Fruit fly (Drosophila melanogaster) whole organism, wandering third instar larva: ENCODE results near the gene MCTS1.
A peak's percentile ranks its signal among the peaks of the same experiment; 100 is the strongest.

Source experiments
- Abd-B ChIP-seq: fragments of >200 bp; optimal IDR thresholded peaks from 2 replicates; lab custom pipeline; 2017; ENCODE audit warnings: missing biosample characterization, missing genetic modification characterization
- CG32264 ChIP-seq: fragments of 200-800 bp; sonication (Bioruptor generic); optimal IDR thresholded peaks from 2 replicates; lab custom pipeline; 2016; ENCODE audit warnings: missing biosample characterization, missing genetic modification characterization
- CG9705 ChIP-seq: fragments of 200-800 bp; sonication (Bioruptor generic); optimal IDR thresholded peaks from 2 replicates; lab custom pipeline; 2018; ENCODE audit warnings: missing biosample characterization, mild to moderate bottlenecking, missing genetic modification characterization
- CrebA ChIP-seq: fragments of 200-800 bp; sonication (Bioruptor generic); optimal IDR thresholded peaks from 2 replicates; lab custom pipeline; 2016; ENCODE audit warnings: missing biosample characterization, mild to moderate bottlenecking, missing genetic modification characterization, borderline replicate concordance
- Dfd ChIP-seq: fragments of >200 bp; optimal IDR thresholded peaks from 2 replicates; lab custom pipeline; 2017; ENCODE audit warnings: missing biosample characterization, missing genetic modification characterization
- Dif ChIP-seq: fragments of 200-275, 200-300 bp; sonication (Bioruptor generic); optimal IDR thresholded peaks from 2 replicates; lab custom pipeline; 2018; ENCODE audit warnings: missing biosample characterization, missing genetic modification characterization; ENCODE audit not compliant: partially characterized antibody
- GATAd ChIP-seq: sonication (Bioruptor generic); optimal IDR thresholded peaks from 2 replicates; lab custom pipeline; 2016; ENCODE audit warnings: missing biosample characterization, missing genetic modification characterization
- HLH106 ChIP-seq: fragments of 200-800 bp; optimal IDR thresholded peaks from 3 replicates; lab custom pipeline; 2019; ENCODE audit warnings: missing biosample characterization, mild to moderate bottlenecking, missing genetic modification characterization, moderate library complexity
- Hnf4 ChIP-seq: fragments of 200-800 bp; sonication (Bioruptor generic); optimal IDR thresholded peaks from 2 replicates; lab custom pipeline; 2016; ENCODE audit warnings: missing biosample characterization, mild to moderate bottlenecking, missing genetic modification characterization
- Hr78 ChIP-seq: fragments of >200 bp; optimal IDR thresholded peaks from 2 replicates; lab custom pipeline; 2017; ENCODE audit warnings: missing biosample characterization, missing genetic modification characterization
- Hr83 ChIP-seq: fragments of 200-300 bp; sonication (Bioruptor generic); optimal IDR thresholded peaks from 2 replicates; lab custom pipeline; 2016; ENCODE audit warnings: missing biosample characterization, mild to moderate bottlenecking, missing genetic modification characterization, moderate library complexity; ENCODE audit not compliant: poor library complexity, severe bottlenecking
- Jra ChIP-seq: sonication (Bioruptor generic); optimal IDR thresholded peaks from 2 replicates; lab custom pipeline; 2016; ENCODE audit warnings: missing biosample characterization, missing genetic modification characterization
- Mio ChIP-seq: sonication (Bioruptor generic); optimal IDR thresholded peaks from 2 replicates; lab custom pipeline; 2016; ENCODE audit warnings: missing biosample characterization, missing genetic modification characterization
- Myc ChIP-seq: fragments of >200 bp; optimal IDR thresholded peaks from 2 replicates; lab custom pipeline; 2017
- N ChIP-seq: fragments of >200 bp; optimal IDR thresholded peaks from 2 replicates; lab custom pipeline; 2018; ENCODE audit warnings: missing biosample characterization, missing external identifiers, missing genetic modification characterization
- OdsH ChIP-seq: fragments of 200-800 bp; sonication (Bioruptor generic); optimal IDR thresholded peaks from 2 replicates; lab custom pipeline; 2016; ENCODE audit warnings: missing biosample characterization, mild to moderate bottlenecking, missing genetic modification characterization
- Rel ChIP-seq, 2 experiments: fragments of 200-800 bp; sonication (Bioruptor generic) in 1 of 2; optimal IDR thresholded peaks; 2 replicates in 1 of 2; 3 replicates in 1 of 2; lab custom pipeline; 2016 to 2019; ENCODE audit warnings: mild to moderate bottlenecking in 2 of 2, missing biosample characterization in 2 of 2, missing genetic modification characterization in 2 of 2, moderate library complexity in 1 of 2
- Sp1 ChIP-seq: fragments of 200-800 bp; sonication (Bioruptor generic); optimal IDR thresholded peaks from 3 replicates; lab custom pipeline; 2019; ENCODE audit warnings: missing biosample characterization, mild to moderate bottlenecking, missing genetic modification characterization, moderate library complexity
- Vsx2 ChIP-seq: fragments of 200-300, 225-300 bp; sonication (Bioruptor generic); optimal IDR thresholded peaks from 2 replicates; lab custom pipeline; 2018; ENCODE audit warnings: missing biosample characterization, missing genetic modification characterization; ENCODE audit not compliant: partially characterized antibody
- br ChIP-seq: fragments of 200-800 bp; sonication (Bioruptor generic); optimal IDR thresholded peaks from 2 replicates; lab custom pipeline; 2016; ENCODE audit warnings: missing biosample characterization, missing genetic modification characterization
- brk ChIP-seq: fragments of 200-800 bp; sonication (Bioruptor generic); optimal IDR thresholded peaks from 2 replicates; lab custom pipeline; 2016; ENCODE audit warnings: missing biosample characterization, mild to moderate bottlenecking, missing genetic modification characterization
- dl ChIP-seq, 2 experiments: fragments of 175-275, 200-275 bp in 1 of 2; fragments of 200-275 bp in 1 of 2; sonication (Bioruptor generic); optimal IDR thresholded peaks; lab custom pipeline; 2018; ENCODE audit warnings: mild to moderate bottlenecking in 2 of 2, missing biosample characterization in 2 of 2, missing genetic modification characterization in 2 of 2, moderate library complexity in 2 of 2; ENCODE audit not compliant: partially characterized antibody in 2 of 2, insufficient read depth in 1 of 2
- dmrt93B ChIP-seq: fragments of 200-800 bp; sonication (Bioruptor generic); optimal IDR thresholded peaks from 2 replicates; lab custom pipeline; 2018; ENCODE audit warnings: missing biosample characterization, mild to moderate bottlenecking, missing genetic modification characterization
- dsf ChIP-seq: sonication (Bioruptor generic); optimal IDR thresholded peaks from 2 replicates; lab custom pipeline; 2016; ENCODE audit warnings: missing biosample characterization, missing genetic modification characterization, borderline replicate concordance
- ey ChIP-seq: fragments of 200-800 bp; sonication (Bioruptor generic); optimal IDR thresholded peaks from 2 replicates; lab custom pipeline; 2016; ENCODE audit warnings: missing biosample characterization, missing genetic modification characterization
- foxo ChIP-seq, 2 experiments: fragments of 200-800 bp; sonication (Bioruptor generic); optimal IDR thresholded peaks; 2 replicates in 1 of 2; 3 replicates in 1 of 2; lab custom pipeline; 2016 to 2017; ENCODE audit warnings: missing biosample characterization in 2 of 2, missing genetic modification characterization in 2 of 2
- fru ChIP-seq: fragments of 200-800 bp; sonication (Bioruptor generic); optimal IDR thresholded peaks from 3 replicates; lab custom pipeline; 2016; ENCODE audit warnings: missing biosample characterization, mild to moderate bottlenecking, missing genetic modification characterization
- h ChIP-seq: fragments of 200-800 bp; sonication (Bioruptor generic); optimal IDR thresholded peaks from 3 replicates; lab custom pipeline; 2016; ENCODE audit warnings: missing biosample characterization, mild to moderate bottlenecking, missing genetic modification characterization
- jim ChIP-seq: fragments of 175-275, 200-325 bp; sonication (Bioruptor generic); optimal IDR thresholded peaks from 2 replicates; lab custom pipeline; 2016; ENCODE audit warnings: missing biosample characterization, mild to moderate bottlenecking, missing genetic modification characterization
- lola ChIP-seq: fragments of >200 bp; optimal IDR thresholded peaks from 2 replicates; lab custom pipeline; 2017; ENCODE audit warnings: missing biosample characterization, missing genetic modification characterization
- pan ChIP-seq: fragments of >200 bp; optimal IDR thresholded peaks from 2 replicates; lab custom pipeline; 2017
- psq ChIP-seq: fragments of 200-800 bp; sonication (Bioruptor generic); optimal IDR thresholded peaks from 3 replicates; lab custom pipeline; 2017; ENCODE audit warnings: missing biosample characterization, mild to moderate bottlenecking, missing genetic modification characterization, moderate library complexity
- rgr ChIP-seq: fragments of 200-800 bp; sonication (Bioruptor generic); optimal IDR thresholded peaks from 3 replicates; lab custom pipeline; 2016; ENCODE audit warnings: missing biosample characterization, mild to moderate bottlenecking, missing genetic modification characterization
- sage ChIP-seq: fragments of 200-800 bp; sonication (Bioruptor generic); optimal IDR thresholded peaks from 2 replicates; lab custom pipeline; 2016; ENCODE audit warnings: missing biosample characterization, mild to moderate bottlenecking, missing genetic modification characterization
- sv ChIP-seq: fragments of 200-800 bp; sonication (Bioruptor generic); optimal IDR thresholded peaks from 3 replicates; lab custom pipeline; 2016; ENCODE audit warnings: missing biosample characterization, missing genetic modification characterization
- tai ChIP-seq: sonication (Bioruptor generic); optimal IDR thresholded peaks from 2 replicates; lab custom pipeline; 2016; ENCODE audit warnings: missing biosample characterization, missing genetic modification characterization
- usp ChIP-seq: fragments of >200 bp; optimal IDR thresholded peaks from 2 replicates; lab custom pipeline; 2017; ENCODE audit warnings: missing biosample characterization, missing genetic modification characterization
- woc ChIP-seq: sonication (Bioruptor generic); optimal IDR thresholded peaks from 2 replicates; lab custom pipeline; 2016; ENCODE audit warnings: missing biosample characterization, mild to moderate bottlenecking, missing genetic modification characterization

The MCTS1 gene

dm6 chrX:6021414-6021813, 16.3 kb upstream of the MCTS1 start:
- TF ChIP-seq pan (lab: Kevin White, UChicago) (no peak), Hr78 (GFP tag; lab: Kevin White, UChicago) (no peak), Myc (lab: Kevin White, UChicago) (no peak), Dif (GFP tag; lab: Kevin White, UChicago) (no peak), CG9705 (GFP tag; lab: Kevin White, UChicago) (no peak), CrebA (GFP tag; lab: Kevin White, UChicago) (no peak), woc (GFP tag; lab: Kevin White, UChicago) (peak; percentile 59), tai (GFP tag; lab: Kevin White, UChicago) (peak; percentile 56), Hr83 (GFP tag; lab: Kevin White, UChicago) (no peak), Sp1 (GFP tag; lab: Kevin White, UChicago) (peak; percentile 43), Dfd (no peak), foxo (GFP tag; optimal IDR thresholded peaks at IDR 0.05; lab: Kevin White, UChicago) (peak in 1 of 2 experiments; percentile 58), Jra (GFP tag; lab: Kevin White, UChicago) (peak; percentile 31), fru (peak; percentile 71), Rel (GFP tag; optimal IDR thresholded peaks at IDR 0.05; lab: Kevin White, UChicago) (no peak), Rel (tag; optimal IDR thresholded peaks at IDR 0.05; lab: Kevin White, UChicago) (no peak), Abd-B (no peak), Mio (GFP tag; lab: Kevin White, UChicago) (no peak), Vsx2 (GFP tag; lab: Kevin White, UChicago) (no peak), usp (GFP tag; lab: Kevin White, UChicago) (no peak), N (GFP tag; lab: Kevin White, UChicago) (no peak), HLH106 (tag; lab: Kevin White, UChicago) (peak; percentile 61), Hnf4 (GFP tag; lab: Kevin White, UChicago) (peak; percentile 58), h (peak; percentile 53), dsf (GFP tag; lab: Kevin White, UChicago) (no peak), CG32264 (GFP tag; lab: Kevin White, UChicago) (no peak), br (GFP tag; lab: Kevin White, UChicago) (peak; percentile 64), psq (GFP tag; lab: Kevin White, UChicago) (peak; percentile 2), ey (GFP tag; lab: Kevin White, UChicago) (peak; percentile 60), dmrt93B (no peak), lola (no peak), jim (GFP tag; lab: Kevin White, UChicago) (no peak), GATAd (GFP tag; lab: Kevin White, UChicago) (no peak), brk (no peak), rgr (GFP tag; lab: Kevin White, UChicago) (peak; percentile 41), sage (GFP tag; lab: Kevin White, UChicago) (peak; percentile 25), sv (GFP tag; lab: Kevin White, UChicago) (no peak), OdsH (GFP tag; lab: Kevin White, UChicago) (peak; percentile 6), dl (GFP tag; optimal IDR thresholded peaks at IDR 0.05; lab: Kevin White, UChicago; ENCODE audit: insufficient read depth in 1 of 2, partially characterized antibody in 2 of 2) (no peak)
- TF ChIP-seq, all 38 proteins: peak for 15

dm6 chrX:6022090-6022489, 15.6 kb upstream of the MCTS1 start:
- peak; percentile 17 for TF ChIP-seq psq (GFP tag; lab: Kevin White, UChicago)
- peak; percentile 51 for TF ChIP-seq HLH106 (tag; lab: Kevin White, UChicago)
- TF ChIP-seq sv (GFP tag; lab: Kevin White, UChicago) = no peak
- TF ChIP-seq rgr (GFP tag; lab: Kevin White, UChicago) = peak; percentile 42
- no peak for TF ChIP-seq CG32264 (GFP tag; lab: Kevin White, UChicago)
- TF ChIP-seq ey (GFP tag; lab: Kevin White, UChicago) = peak; percentile 30
- peak; percentile 61 for TF ChIP-seq h
- TF ChIP-seq fru = peak; percentile 42
- TF ChIP-seq Hnf4 (GFP tag; lab: Kevin White, UChicago) = peak; percentile 27
- no peak for TF ChIP-seq sage (GFP tag; lab: Kevin White, UChicago)
- peak; percentile 44 for TF ChIP-seq Sp1 (GFP tag; lab: Kevin White, UChicago)
- TF ChIP-seq woc (GFP tag; lab: Kevin White, UChicago) = no peak
- peak; percentile 47 for TF ChIP-seq br (GFP tag; lab: Kevin White, UChicago)
- peak; percentile 18 for TF ChIP-seq dmrt93B
- peak in 1 of 2 experiments; percentile 60 for TF ChIP-seq foxo (GFP tag; optimal IDR thresholded peaks at IDR 0.05; lab: Kevin White, UChicago)
- peak; percentile 51 for TF ChIP-seq OdsH (GFP tag; lab: Kevin White, UChicago)
